Worm (Caenorhabditis elegans) whole organism, midembryonic: Measurements from ENCODE around the gene Y45G12B.3.

Experiments
- T22C8.4 ChIP-seq: fragments of 200-800 bp; sonication (Bioruptor generic); IDR thresholded peaks from 2 replicates; pipeline ENCODE4 v1.3.6; 2022; ENCODE audit warnings: missing genetic modification characterization, missing compliant biosample characterization
- cog-1 ChIP-seq: sonication (generic microtip); optimal IDR thresholded peaks from 2 replicates; lab custom pipeline; 2016; ENCODE audit warnings: missing genetic modification characterization, missing compliant biosample characterization
- flt-1 ChIP-seq: fragments of 200-800 bp; sonication (Bioruptor generic); IDR thresholded peaks from 2 replicates; pipeline ENCODE4 v1.3.6; 2022; ENCODE audit warnings: missing genetic modification characterization, missing compliant biosample characterization
- klf-2 ChIP-seq: fragments of 200-800 bp; sonication (Bioruptor generic); conservative IDR thresholded peaks from 2 replicates; pipeline ENCODE4 v1.3.6; 2022; ENCODE audit warnings: missing genetic modification reagents, missing genetic modification characterization, missing compliant biosample characterization
- med-1 ChIP-seq: sonication (generic microtip); optimal IDR thresholded peaks from 2 replicates; lab custom pipeline; 2017; ENCODE audit warnings: missing genetic modification characterization, mild to moderate bottlenecking, missing compliant biosample characterization, antibody characterized with exemption, missing genetic modification reagents; ENCODE audit not compliant: insufficient read depth
- ref-1 ChIP-seq: fragments of 200-800 bp; sonication (Bioruptor generic); conservative IDR thresholded peaks from 2 replicates; pipeline ENCODE4 v1.3.6; 2022; ENCODE audit warnings: missing genetic modification reagents, missing genetic modification characterization, missing compliant biosample characterization
- tab-1 ChIP-seq: fragments of 200-800 bp; sonication (Bioruptor generic); IDR thresholded peaks from 2 replicates; pipeline ENCODE4 v1.3.6; 2022; ENCODE audit warnings: missing genetic modification characterization, missing compliant biosample characterization
- ztf-23 ChIP-seq: fragments of 200-800 bp; sonication (Bioruptor generic); IDR thresholded peaks from 2 replicates; pipeline ENCODE4 v1.3.6; 2022; ENCODE audit warnings: missing genetic modification reagents, missing genetic modification characterization, missing compliant biosample characterization
- ztf-29 ChIP-seq: fragments of 200-800 bp; sonication (Bioruptor generic); IDR thresholded peaks from 2 replicates; pipeline ENCODE4 v1.3.6; 2022; ENCODE audit warnings: missing genetic modification reagents, missing genetic modification characterization, missing compliant biosample characterization

The Y45G12B.3 gene

DNA sequence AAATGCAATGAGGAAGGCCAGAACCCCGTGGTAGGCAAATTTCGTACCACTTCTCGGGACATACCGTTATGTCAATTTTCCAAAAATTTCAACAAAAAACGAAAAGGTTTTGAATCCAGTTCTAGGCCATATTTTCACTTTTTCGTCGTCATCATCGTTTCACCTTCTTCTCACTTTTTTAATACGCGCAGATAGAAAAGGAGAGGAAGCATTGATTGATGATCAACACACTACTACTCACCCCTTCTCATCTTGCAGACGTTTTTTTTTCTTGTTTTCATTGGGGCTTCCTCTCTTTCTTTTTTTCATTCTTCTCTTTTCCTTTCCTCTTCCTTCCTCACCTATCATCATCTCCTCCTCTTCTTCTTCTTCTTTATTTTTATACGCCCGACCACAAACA lies 20.4 kb downstream of the Y45G12B.3 start:
- no peak for TF ChIP-seq T22C8.4 (GFP tag; lab: Robert Waterston, UW)

- TF ChIP-seq cog-1 (tag; lab: Kevin White, UChicago): no peak
- TF ChIP-seq klf-2 (GFP tag; lab: Robert Waterston, UW): 0 out of 2 replicates have a peak, but pooled peaks have one; percentile 25
- no peak for TF ChIP-seq T22C8.4 (GFP tag; lab: Robert Waterston, UW)
- peak; percentile 85 for TF ChIP-seq ztf-23 (GFP tag; lab: Robert Waterston, UW)
- peak; percentile 86 for TF ChIP-seq tab-1
- TF ChIP-seq med-1 (GFP tag; lab: Kevin White, UChicago): peak; percentile 45
- TF ChIP-seq flt-1 (GFP tag; lab: Robert Waterston, UW): peak; percentile 86
- TF ChIP-seq ztf-29 (GFP tag; lab: Robert Waterston, UW): no peak
- peak; percentile 67 for TF ChIP-seq ref-1 (GFP tag; lab: Robert Waterston, UW)
Measured at ce11 chrV:2673807-2674206, 22.2 kb downstream of the Y45G12B.3 start.

- TF ChIP-seq klf-2 (GFP tag; lab: Robert Waterston, UW) (no peak), flt-1 (GFP tag; lab: Robert Waterston, UW) (peak; percentile 53; the same call in 1 of the 2 replicates), cog-1 (tag; lab: Kevin White, UChicago) (peak; percentile 55)
Measured at ce11 chrV:2672603-2673002, 23.5 kb downstream of the Y45G12B.3 start, which contains the start of gene W02G9.3. TSS of gene W02G9.3 (plus strand) at chrV:2672986.

DNA sequence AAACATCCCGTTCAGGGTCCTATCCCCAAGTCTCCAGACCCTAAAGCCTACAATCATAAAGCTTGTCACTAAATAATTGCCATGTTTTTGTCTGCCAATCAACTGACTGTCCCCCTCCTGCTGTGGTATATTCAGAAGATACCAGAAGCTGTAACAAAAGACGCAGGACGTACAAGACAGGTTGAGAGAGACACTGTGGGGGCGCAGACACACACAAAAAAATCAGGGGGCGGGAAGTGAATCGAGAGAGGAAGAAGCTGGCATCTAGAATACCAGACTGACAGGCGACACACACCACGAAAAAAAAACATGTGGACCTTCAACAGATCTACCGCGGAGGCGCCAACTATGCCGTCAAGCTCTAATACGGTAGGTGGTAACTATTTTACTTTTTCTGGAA lies 24.9 kb downstream of the Y45G12B.3 start, which contains the start of gene kel-8:
TSS of gene kel-8 (plus strand) at position 301 of the 400 bp plus-strand sequence.
- no peak for TF ChIP-seq klf-2 (GFP tag; lab: Robert Waterston, UW)
- no peak for TF ChIP-seq flt-1 (GFP tag; lab: Robert Waterston, UW)

DNA sequence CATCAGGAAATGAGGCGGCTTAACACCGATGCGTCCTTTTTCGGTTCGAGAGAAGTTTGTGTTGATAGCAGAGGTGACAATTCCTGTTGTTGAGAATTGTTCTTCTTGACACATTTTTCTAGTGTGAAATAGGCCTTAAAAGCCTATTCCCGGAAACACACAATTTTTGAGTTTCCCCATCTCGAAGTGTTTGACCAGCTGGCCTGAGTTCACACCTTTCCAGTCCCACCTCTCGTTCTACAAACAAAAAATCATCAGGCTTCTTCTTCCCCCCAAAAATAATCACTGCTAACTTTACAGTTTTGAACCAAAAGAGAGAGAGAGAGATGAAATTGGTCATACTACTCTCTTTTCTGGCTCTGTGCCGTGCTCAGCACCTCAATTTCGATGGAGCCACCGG lies 29.5 kb downstream of the Y45G12B.3 start, which contains the start of gene W02G9.4:
TSS of gene W02G9.4 (plus strand) at position 301 of the 400 bp plus-strand sequence.
- TF ChIP-seq tab-1 (no peak), med-1 (GFP tag; lab: Kevin White, UChicago) (no peak), ztf-29 (GFP tag; lab: Robert Waterston, UW) (no peak), klf-2 (GFP tag; lab: Robert Waterston, UW) (no peak), T22C8.4 (GFP tag; lab: Robert Waterston, UW) (no peak), cog-1 (tag; lab: Kevin White, UChicago) (no peak), flt-1 (GFP tag; lab: Robert Waterston, UW) (no peak), ref-1 (GFP tag; lab: Robert Waterston, UW) (no peak), ztf-23 (GFP tag; lab: Robert Waterston, UW) (no peak)

- TF ChIP-seq tab-1: 0 out of 2 replicates have a peak, but pooled peaks have one; percentile 14
- no peak for TF ChIP-seq T22C8.4 (GFP tag; lab: Robert Waterston, UW)
- no peak for TF ChIP-seq cog-1 (tag; lab: Kevin White, UChicago)
- TF ChIP-seq klf-2 (GFP tag; lab: Robert Waterston, UW): no peak
- TF ChIP-seq flt-1 (GFP tag; lab: Robert Waterston, UW): 0 out of 2 replicates have a peak, but pooled peaks have one; percentile 13
- TF ChIP-seq ref-1 (GFP tag; lab: Robert Waterston, UW): no peak
- TF ChIP-seq med-1 (GFP tag; lab: Kevin White, UChicago): no peak
- TF ChIP-seq ztf-23 (GFP tag; lab: Robert Waterston, UW): no peak
- TF ChIP-seq ztf-29 (GFP tag; lab: Robert Waterston, UW): 0 out of 2 replicates have a peak, but pooled peaks have one; percentile 7
Measured at ce11 chrV:2664525-2665053, 31.5 kb downstream of the Y45G12B.3 start, which contains the start of gene ndx-2. TSS of gene ndx-2 (minus strand) at chrV:2665003.

ce11 chrV:2660457-2660856 lies 35.6 kb downstream of the Y45G12B.3 start:
- no peak for TF ChIP-seq ref-1 (GFP tag; lab: Robert Waterston, UW)
- TF ChIP-seq cog-1 (tag; lab: Kevin White, UChicago): no peak
- TF ChIP-seq ztf-23 (GFP tag; lab: Robert Waterston, UW): no peak
- no peak for TF ChIP-seq med-1 (GFP tag; lab: Kevin White, UChicago)
- no peak for TF ChIP-seq flt-1 (GFP tag; lab: Robert Waterston, UW)
- no peak for TF ChIP-seq ztf-29 (GFP tag; lab: Robert Waterston, UW)
- TF ChIP-seq klf-2 (GFP tag; lab: Robert Waterston, UW): no peak
- no peak for TF ChIP-seq tab-1
- TF ChIP-seq T22C8.4 (GFP tag; lab: Robert Waterston, UW): no peak

ce11 chrV:2657682-2658081 lies 38.4 kb downstream of the Y45G12B.3 start:
- TF ChIP-seq ztf-29 (GFP tag; lab: Robert Waterston, UW) (no peak), T22C8.4 (GFP tag; lab: Robert Waterston, UW) (no peak), tab-1 (no peak), med-1 (GFP tag; lab: Kevin White, UChicago) (no peak), ref-1 (GFP tag; lab: Robert Waterston, UW) (no peak), cog-1 (tag; lab: Kevin White, UChicago) (no peak), ztf-23 (GFP tag; lab: Robert Waterston, UW) (no peak), flt-1 (GFP tag; lab: Robert Waterston, UW) (no peak), klf-2 (GFP tag; lab: Robert Waterston, UW) (no peak)

ce11 chrV:2656159-2656558 lies 39.9 kb downstream of the Y45G12B.3 start:
- TF ChIP-seq ztf-23 (GFP tag; lab: Robert Waterston, UW) (no peak), med-1 (GFP tag; lab: Kevin White, UChicago) (no peak)
